Worm (Caenorhabditis elegans) whole organism, mixed stage, embryonic: Measurements from ENCODE around the gene Y55F3BR.2.

ENCODE experiments used
- blmp-1 ChIP-seq: fragments of 150-350 bp; optimal IDR thresholded peaks from 2 replicates; lab custom pipeline; 2014; ENCODE audit warnings: missing biosample characterization, missing genetic modification characterization
- lin-13 ChIP-seq: fragments of 150-350 bp; optimal IDR thresholded peaks from 2 replicates; lab custom pipeline; 2014; ENCODE audit warnings: missing biosample characterization, missing genetic modification characterization
- nhr-76 ChIP-seq: sonication (generic microtip); optimal IDR thresholded peaks from 2 replicates; lab custom pipeline; 2017; ENCODE audit warnings: missing biosample characterization, missing genetic modification characterization
- pha-4 ChIP-seq: fragments of 150-350 bp; optimal IDR thresholded peaks from 2 replicates; lab custom pipeline; 2018; ENCODE audit warnings: missing biosample characterization, missing genetic modification reagents, missing genetic modification characterization
- unc-62 ChIP-seq: fragments of 150-350 bp; optimal IDR thresholded peaks from 2 replicates; lab custom pipeline; 2014; ENCODE audit warnings: missing biosample characterization, missing genetic modification reagents, missing genetic modification characterization

ce11 chrIV:858630-859029 lies at the start of gene Y55F3BR.2:
- TF ChIP-seq nhr-76 (tag; lab: Kevin White, UChicago), result no peak
- TF ChIP-seq unc-62, result no peak
- TF ChIP-seq lin-13 (tag; lab: Kevin White, UChicago), result no peak
- no peak for TF ChIP-seq pha-4 (tag; lab: Kevin White, UChicago)
- no peak for TF ChIP-seq blmp-1 (tag; lab: Kevin White, UChicago)
